Worm (Caenorhabditis elegans): Measurements from ENCODE around the gene F41G3.3.

Gene F41G3.3

ce11 chrII:6756232-6756631, at the start of gene F41G3.3:
Gene F41G3.3 (plus strand): TSS chrII:6756532.
- no peak for TF ChIP-seq tra-4 (tag; optimal IDR thresholded peaks at IDR 0.05)
- TF ChIP-seq pes-1 (GFP tag; IDR thresholded peaks at IDR 0.05) = no peak
- no peak for TF ChIP-seq flt-1 (GFP tag; IDR thresholded peaks at IDR 0.05)
- TF ChIP-seq hnd-1 (tag; optimal IDR thresholded peaks at IDR 0.05) = no peak

- TF ChIP-seq flt-1 (GFP tag; IDR thresholded peaks at IDR 0.05) (no peak), tbx-37 (GFP tag; conservative IDR thresholded peaks at IDR 0.05) (no peak), hmg-4 (GFP tag; optimal IDR thresholded peaks at IDR 0.05) (no peak), pes-1 (GFP tag; IDR thresholded peaks at IDR 0.05) (no peak), ceh-13 (GFP tag; optimal IDR thresholded peaks at IDR 0.05) (no peak), ceh-36 (tag; optimal IDR thresholded peaks at IDR 0.05) (no peak), scrt-1 (GFP tag; IDR thresholded peaks at IDR 0.05) (no peak), F13C5.2 (tag; optimal IDR thresholded peaks at IDR 0.05) (no peak), ets-7 (tag; optimal IDR thresholded peaks at IDR 0.05) (no peak), hmbx-1 (tag; optimal IDR thresholded peaks at IDR 0.05) (no peak), sea-1 (GFP tag; conservative IDR thresholded peaks at IDR 0.05) (no peak), tra-4 (tag; optimal IDR thresholded peaks at IDR 0.05) (no peak), ama-1 (optimal IDR thresholded peaks at IDR 0.05) (no peak), hnd-1 (tag; optimal IDR thresholded peaks at IDR 0.05) (no peak), B0310.2 (tag; optimal IDR thresholded peaks at IDR 0.05) (no peak), tbx-11 (GFP tag; IDR thresholded peaks at IDR 0.05) (no peak)
Observed at ce11 chrII:6706552-6707091, 49.7 kb upstream of the F41G3.3 start.

- no peak for TF ChIP-seq ama-1 (optimal IDR thresholded peaks at IDR 0.05)
- no peak for TF ChIP-seq flt-1 (GFP tag; IDR thresholded peaks at IDR 0.05)
- no peak for TF ChIP-seq tra-4 (tag; optimal IDR thresholded peaks at IDR 0.05)
- no peak for TF ChIP-seq aly-1 (tag; optimal IDR thresholded peaks at IDR 0.05)
- TF ChIP-seq F13C5.2 (tag; optimal IDR thresholded peaks at IDR 0.05) = no peak
- no peak for TF ChIP-seq sea-1 (GFP tag; conservative IDR thresholded peaks at IDR 0.05)
- TF ChIP-seq ets-7 (tag; optimal IDR thresholded peaks at IDR 0.05) = no peak
- TF ChIP-seq hmbx-1 (tag; optimal IDR thresholded peaks at IDR 0.05) = no peak
- TF ChIP-seq B0310.2 (tag; optimal IDR thresholded peaks at IDR 0.05) = no peak
- TF ChIP-seq tbx-37 (GFP tag; conservative IDR thresholded peaks at IDR 0.05) = no peak
- no peak for TF ChIP-seq tbx-11 (GFP tag; IDR thresholded peaks at IDR 0.05)
- no peak for TF ChIP-seq scrt-1 (GFP tag; IDR thresholded peaks at IDR 0.05)
- TF ChIP-seq pes-1 (GFP tag; IDR thresholded peaks at IDR 0.05) = no peak
- no peak for TF ChIP-seq hnd-1 (tag; optimal IDR thresholded peaks at IDR 0.05)
- no peak for TF ChIP-seq hmg-4 (GFP tag; optimal IDR thresholded peaks at IDR 0.05)
- TF ChIP-seq ceh-36 (tag; optimal IDR thresholded peaks at IDR 0.05) = no peak
- no peak for TF ChIP-seq ceh-13 (GFP tag; optimal IDR thresholded peaks at IDR 0.05)
Observed at ce11 chrII:6707496-6708260, 48.7 kb upstream of the F41G3.3 start.

ce11 chrII:6708980-6709379, 47.4 kb upstream of the F41G3.3 start:
- TF ChIP-seq ama-1 (optimal IDR thresholded peaks at IDR 0.05) = no peak
- no peak for TF ChIP-seq tbx-11 (GFP tag; IDR thresholded peaks at IDR 0.05)
- TF ChIP-seq pes-1 (GFP tag; IDR thresholded peaks at IDR 0.05) = no peak
- TF ChIP-seq hmbx-1 (tag; optimal IDR thresholded peaks at IDR 0.05) = no peak
- TF ChIP-seq F13C5.2 (tag; optimal IDR thresholded peaks at IDR 0.05) = no peak
- TF ChIP-seq ets-7 (tag; optimal IDR thresholded peaks at IDR 0.05) = no peak
- no peak for TF ChIP-seq tbx-37 (GFP tag; conservative IDR thresholded peaks at IDR 0.05)
- no peak for TF ChIP-seq tra-4 (tag; optimal IDR thresholded peaks at IDR 0.05)

- no peak for TF ChIP-seq B0310.2 (tag; optimal IDR thresholded peaks at IDR 0.05)
- TF ChIP-seq ceh-13 (GFP tag; optimal IDR thresholded peaks at IDR 0.05) = no peak
- TF ChIP-seq tra-4 (tag; optimal IDR thresholded peaks at IDR 0.05) = no peak
- no peak for TF ChIP-seq pes-1 (GFP tag; IDR thresholded peaks at IDR 0.05)
- TF ChIP-seq F13C5.2 (tag; optimal IDR thresholded peaks at IDR 0.05) = no peak
- no peak for TF ChIP-seq sea-1 (GFP tag; conservative IDR thresholded peaks at IDR 0.05)
- no peak for TF ChIP-seq hmbx-1 (tag; optimal IDR thresholded peaks at IDR 0.05)
- no peak for TF ChIP-seq tbx-11 (GFP tag; IDR thresholded peaks at IDR 0.05)
- no peak for TF ChIP-seq ama-1 (optimal IDR thresholded peaks at IDR 0.05)
- TF ChIP-seq flt-1 (GFP tag; IDR thresholded peaks at IDR 0.05) = no peak
- TF ChIP-seq ceh-36 (tag; optimal IDR thresholded peaks at IDR 0.05) = no peak
- TF ChIP-seq tbx-37 (GFP tag; conservative IDR thresholded peaks at IDR 0.05) = no peak
- TF ChIP-seq hnd-1 (tag; optimal IDR thresholded peaks at IDR 0.05) = no peak
- TF ChIP-seq ets-7 (tag; optimal IDR thresholded peaks at IDR 0.05) = no peak
- TF ChIP-seq aly-1 (tag; optimal IDR thresholded peaks at IDR 0.05) = no peak
- no peak for TF ChIP-seq scrt-1 (GFP tag; IDR thresholded peaks at IDR 0.05)
Observed at ce11 chrII:6709680-6710079, 46.7 kb upstream of the F41G3.3 start.

- TF ChIP-seq scrt-1 (GFP tag; IDR thresholded peaks at IDR 0.05) (no peak), tra-4 (tag; optimal IDR thresholded peaks at IDR 0.05) (no peak), tbx-11 (GFP tag; IDR thresholded peaks at IDR 0.05) (no peak), flt-1 (GFP tag; IDR thresholded peaks at IDR 0.05) (no peak), ceh-36 (tag; optimal IDR thresholded peaks at IDR 0.05) (peak; percentile 9), ets-7 (tag; optimal IDR thresholded peaks at IDR 0.05) (no peak), hmg-4 (GFP tag; optimal IDR thresholded peaks at IDR 0.05) (no peak), aly-1 (tag; optimal IDR thresholded peaks at IDR 0.05) (peak; percentile 4)
Observed at ce11 chrII:6710596-6710995, 45.7 kb upstream of the F41G3.3 start.

ce11 chrII:6712177-6712981, 44.0 kb upstream of the F41G3.3 start, which contains the start of the genes dpy-10 and T14B4.19:
Gene dpy-10 (minus strand): TSS chrII:6712227.
Gene T14B4.19 (minus strand): TSS chrII:6712931.
- TF ChIP-seq B0310.2 (tag; optimal IDR thresholded peaks at IDR 0.05) (no peak), tra-4 (tag; optimal IDR thresholded peaks at IDR 0.05) (no peak), ama-1 (optimal IDR thresholded peaks at IDR 0.05) (no peak), tbx-11 (GFP tag; IDR thresholded peaks at IDR 0.05) (no peak), pes-1 (GFP tag; IDR thresholded peaks at IDR 0.05) (no peak), ceh-36 (tag; optimal IDR thresholded peaks at IDR 0.05) (peak; percentile 19)

Data from whole organism, early embryonic.